Worm (Caenorhabditis elegans) whole organism, L2 larva: ENCODE data around the gene dhs-11.

Experiments
- C34F6.9 ChIP-seq: fragments of 150-350 bp; optimal IDR thresholded peaks from 2 replicates; lab custom pipeline; 2014; ENCODE audit warnings: missing biosample characterization, missing genetic modification characterization
- R02D3.7 ChIP-seq: fragments of 150-350 bp; optimal IDR thresholded peaks from 2 replicates; lab custom pipeline; 2014; ENCODE audit warnings: missing biosample characterization, missing genetic modification characterization
- Y55F3AM.14 ChIP-seq: fragments of 200-800 bp; sonication (Bioruptor generic); optimal IDR thresholded peaks from 2 replicates; lab custom pipeline; 2018; ENCODE audit warnings: mild to moderate bottlenecking, missing genetic modification characterization, missing compliant biosample characterization
- ZK546.5 ChIP-seq: sonication (generic microtip); optimal IDR thresholded peaks from 2 replicates; lab custom pipeline; 2017; ENCODE audit warnings: missing biosample characterization, missing genetic modification characterization
- alr-1 ChIP-seq: fragments of 150-350 bp; optimal IDR thresholded peaks from 2 replicates; lab custom pipeline; 2014; ENCODE audit warnings: missing biosample characterization, missing genetic modification characterization
- aly-2 ChIP-seq: fragments of 150-350 bp; optimal IDR thresholded peaks from 2 replicates; lab custom pipeline; 2014; ENCODE audit warnings: missing biosample characterization, missing genetic modification characterization
- ama-1 ChIP-seq: fragments of 150-350 bp; optimal IDR thresholded peaks from 2 replicates; lab custom pipeline; 2018; ENCODE audit warnings: inconsistent platforms
- blmp-1 ChIP-seq: sonication (generic microtip); optimal IDR thresholded peaks from 2 replicates; lab custom pipeline; 2017; ENCODE audit warnings: missing genetic modification characterization, mild to moderate bottlenecking, missing compliant biosample characterization, antibody characterized with exemption, moderate library complexity; ENCODE audit not compliant: insufficient read depth
- ceh-16 ChIP-seq: fragments of 150-350 bp; optimal IDR thresholded peaks from 2 replicates; lab custom pipeline; 2014; ENCODE audit warnings: missing biosample characterization, missing genetic modification characterization
- ceh-82 ChIP-seq: fragments of 150-350 bp; optimal IDR thresholded peaks from 2 replicates; lab custom pipeline; 2014; ENCODE audit warnings: missing biosample characterization, missing genetic modification characterization
- crh-2 ChIP-seq: sonication (generic microtip); optimal IDR thresholded peaks from 2 replicates; lab custom pipeline; 2017; ENCODE audit warnings: missing biosample characterization, missing genetic modification characterization
- dmd-4 ChIP-seq: sonication (generic microtip); optimal IDR thresholded peaks from 2 replicates; lab custom pipeline; 2017; ENCODE audit warnings: missing biosample characterization, missing genetic modification characterization
- egl-27 ChIP-seq: sonication (generic microtip); optimal IDR thresholded peaks from 3 replicates; lab custom pipeline; 2017; ENCODE audit warnings: missing biosample characterization, missing genetic modification reagents, missing genetic modification characterization
- elt-1 ChIP-seq: fragments of 150-350 bp; optimal IDR thresholded peaks from 2 replicates; lab custom pipeline; 2014; ENCODE audit warnings: missing biosample characterization, missing genetic modification characterization
- elt-3 ChIP-seq: sonication (generic microtip); optimal IDR thresholded peaks from 2 replicates; lab custom pipeline; 2017; ENCODE audit warnings: missing biosample characterization, missing genetic modification characterization
- fos-1 ChIP-seq: fragments of 150-350 bp; optimal IDR thresholded peaks from 2 replicates; lab custom pipeline; 2014; ENCODE audit warnings: missing biosample characterization, missing genetic modification characterization
- gmeb-1 ChIP-seq: fragments of 150-350 bp; optimal IDR thresholded peaks from 2 replicates; lab custom pipeline; 2014; ENCODE audit warnings: missing biosample characterization, missing genetic modification characterization
- lin-13 ChIP-seq: fragments of 150-350 bp; optimal IDR thresholded peaks from 2 replicates; lab custom pipeline; 2014; ENCODE audit warnings: missing biosample characterization, missing genetic modification reagents, missing genetic modification characterization
- lin-39 ChIP-seq: fragments of 150-350 bp; optimal IDR thresholded peaks from 2 replicates; lab custom pipeline; 2014; ENCODE audit warnings: missing biosample characterization, missing genetic modification reagents, missing genetic modification characterization
- lsy-2 ChIP-seq, 2 experiments: fragments of 150-350 bp in 1 of 2; sonication (generic microtip) in 1 of 2; optimal IDR thresholded peaks; 2 replicates each; lab custom pipeline; 2014 to 2017; ENCODE audit warnings: missing biosample characterization in 2 of 2, missing genetic modification characterization in 2 of 2
- mab-5 ChIP-seq: fragments of 150-350 bp; optimal IDR thresholded peaks from 2 replicates; lab custom pipeline; 2014; ENCODE audit warnings: missing biosample characterization, missing genetic modification characterization
- mbf-1 ChIP-seq: sonication (generic microtip); optimal IDR thresholded peaks from 2 replicates; lab custom pipeline; 2017; ENCODE audit warnings: missing biosample characterization, missing genetic modification characterization
- mdl-1 ChIP-seq, 2 experiments: fragments of 150-350 bp in 1 of 2; sonication (generic microtip) in 1 of 2; optimal IDR thresholded peaks; 2 replicates each; lab custom pipeline; 2017; ENCODE audit warnings: missing biosample characterization in 2 of 2, missing genetic modification characterization in 2 of 2
- nhr-10 ChIP-seq: sonication (generic microtip); optimal IDR thresholded peaks from 2 replicates; lab custom pipeline; 2017; ENCODE audit warnings: missing biosample characterization, missing genetic modification characterization
- nhr-11 ChIP-seq: fragments of 150-350 bp; optimal IDR thresholded peaks from 2 replicates; lab custom pipeline; 2014; ENCODE audit warnings: missing biosample characterization, missing genetic modification characterization
- nhr-12 ChIP-seq: fragments of 150-350 bp; optimal IDR thresholded peaks from 2 replicates; lab custom pipeline; 2014; ENCODE audit warnings: missing biosample characterization, missing genetic modification characterization
- nhr-129 ChIP-seq: fragments of 150-350 bp; optimal IDR thresholded peaks from 2 replicates; lab custom pipeline; 2014; ENCODE audit warnings: missing biosample characterization, missing genetic modification characterization
- nhr-23 ChIP-seq: fragments of 150-350 bp; optimal IDR thresholded peaks from 2 replicates; lab custom pipeline; 2014; ENCODE audit warnings: missing biosample characterization, missing genetic modification reagents, missing genetic modification characterization
- nhr-25 ChIP-seq: fragments of 150-350 bp; sonication (generic microtip); optimal IDR thresholded peaks from 3 replicates; lab custom pipeline; 2014; ENCODE audit warnings: missing biosample characterization, missing genetic modification characterization
- nhr-6 ChIP-seq: fragments of 150-350 bp; optimal IDR thresholded peaks from 2 replicates; lab custom pipeline; 2014; ENCODE audit warnings: missing biosample characterization, missing genetic modification characterization
- nhr-77 ChIP-seq: fragments of 150-350 bp; optimal IDR thresholded peaks from 2 replicates; lab custom pipeline; 2014; ENCODE audit warnings: missing biosample characterization, missing genetic modification characterization
- sem-4 ChIP-seq: fragments of 150-350 bp; optimal IDR thresholded peaks from 2 replicates; lab custom pipeline; 2014; ENCODE audit warnings: missing biosample characterization, missing genetic modification reagents, missing genetic modification characterization
- skn-1 ChIP-seq: sonication (generic microtip); optimal IDR thresholded peaks from 2 replicates; lab custom pipeline; 2017; ENCODE audit warnings: missing biosample characterization, missing genetic modification characterization
- sma-3 ChIP-seq: sonication (generic microtip); optimal IDR thresholded peaks from 2 replicates; lab custom pipeline; 2016; ENCODE audit warnings: missing genetic modification reagents, missing genetic modification characterization, missing compliant biosample characterization
- sma-9 ChIP-seq, 2 experiments: fragments of 150-350 bp in 1 of 2; sonication (generic microtip) in 1 of 2; optimal IDR thresholded peaks; 2 replicates each; lab custom pipeline; 2014 to 2016; ENCODE audit warnings: missing genetic modification characterization in 2 of 2, mild to moderate bottlenecking in 1 of 2, missing biosample characterization in 1 of 2, missing compliant biosample characterization in 1 of 2, missing genetic modification reagents in 1 of 2, moderate library complexity in 1 of 2
- snpc-4 ChIP-seq: fragments of 150-350 bp; optimal IDR thresholded peaks from 2 replicates; lab custom pipeline; 2014; ENCODE audit warnings: missing biosample characterization, missing genetic modification characterization
- unc-55 ChIP-seq: fragments of 150-350 bp; sonication (generic microtip); optimal IDR thresholded peaks from 3 replicates; lab custom pipeline; 2014; ENCODE audit warnings: missing biosample characterization, missing genetic modification reagents, missing genetic modification characterization
- zag-1 ChIP-seq: fragments of 150-350 bp; optimal IDR thresholded peaks from 2 replicates; lab custom pipeline; 2014; ENCODE audit warnings: missing biosample characterization, missing genetic modification characterization
- ztf-1 ChIP-seq: fragments of 200-800 bp; sonication (Bioruptor generic); conservative IDR thresholded peaks from 2 replicates; pipeline ENCODE4 v1.3.6; 2022; ENCODE audit warnings: missing genetic modification characterization, missing compliant biosample characterization
- ztf-11 ChIP-seq: sonication (generic microtip); optimal IDR thresholded peaks from 2 replicates; lab custom pipeline; 2017; ENCODE audit warnings: missing biosample characterization, missing genetic modification characterization
- ztf-4 ChIP-seq: fragments of 150-350 bp; optimal IDR thresholded peaks from 2 replicates; lab custom pipeline; 2014; ENCODE audit warnings: missing biosample characterization, missing genetic modification characterization

The dhs-11 gene

ce11 chrIII:10656069-10656468 lies 13.4 kb upstream of the dhs-11 start:
- TF ChIP-seq fos-1 (tag; lab: Kevin White, UChicago) (no peak), lin-39 (tag; lab: Kevin White, UChicago) (no peak), alr-1 (tag; lab: Kevin White, UChicago) (no peak), skn-1 (tag; lab: Kevin White, UChicago) (no peak), nhr-11 (tag; lab: Kevin White, UChicago) (no peak), nhr-25 (tag; lab: Kevin White, UChicago) (no peak)

DNA sequence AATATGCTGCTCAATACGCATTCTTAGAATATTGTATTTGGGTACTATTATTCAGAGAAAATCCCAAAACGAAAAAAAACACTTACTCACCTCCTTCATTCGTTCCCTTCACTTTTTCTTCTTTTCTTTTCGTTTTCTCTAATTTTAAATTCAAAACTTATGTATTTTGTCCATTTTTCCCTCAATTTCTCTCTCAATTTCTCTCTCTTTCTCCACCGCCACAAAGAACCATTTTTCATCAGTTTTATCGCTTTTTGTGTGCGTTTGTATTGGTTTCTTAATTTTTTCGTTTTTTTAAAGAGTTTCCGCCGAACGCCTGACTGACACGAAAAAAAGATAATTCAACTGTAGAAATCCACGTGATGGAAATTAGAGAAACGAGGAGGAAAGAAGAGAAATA lies 12.1 kb upstream of the dhs-11 start, which contains the start of gene cnt-2:
Gene cnt-2, plus strand, starts transcription at position 301 of the 400 bp plus-strand sequence.
- no peak for TF ChIP-seq unc-55
- no peak for TF ChIP-seq mab-5 (tag; lab: Kevin White, UChicago)
- TF ChIP-seq snpc-4: no peak
- no peak for TF ChIP-seq skn-1 (tag; lab: Kevin White, UChicago)
- TF ChIP-seq ceh-16 (tag; lab: Kevin White, UChicago): no peak
- TF ChIP-seq nhr-77 (tag; lab: Kevin White, UChicago): no peak
- TF ChIP-seq ztf-1 (GFP tag; lab: Robert Waterston, UW): no peak
- TF ChIP-seq lsy-2 (tag; optimal IDR thresholded peaks at IDR 0.05; lab: Kevin White, UChicago): no peak
- TF ChIP-seq nhr-23 (tag; lab: Kevin White, UChicago): no peak
- TF ChIP-seq ztf-11 (tag; lab: Kevin White, UChicago): no peak
- no peak for TF ChIP-seq nhr-11 (tag; lab: Kevin White, UChicago)
- TF ChIP-seq sma-3 (GFP tag; lab: Kevin White, UChicago): no peak
- no peak for TF ChIP-seq egl-27 (tag; lab: Kevin White, UChicago)
- TF ChIP-seq, all 48 proteins: peak for 0

DNA sequence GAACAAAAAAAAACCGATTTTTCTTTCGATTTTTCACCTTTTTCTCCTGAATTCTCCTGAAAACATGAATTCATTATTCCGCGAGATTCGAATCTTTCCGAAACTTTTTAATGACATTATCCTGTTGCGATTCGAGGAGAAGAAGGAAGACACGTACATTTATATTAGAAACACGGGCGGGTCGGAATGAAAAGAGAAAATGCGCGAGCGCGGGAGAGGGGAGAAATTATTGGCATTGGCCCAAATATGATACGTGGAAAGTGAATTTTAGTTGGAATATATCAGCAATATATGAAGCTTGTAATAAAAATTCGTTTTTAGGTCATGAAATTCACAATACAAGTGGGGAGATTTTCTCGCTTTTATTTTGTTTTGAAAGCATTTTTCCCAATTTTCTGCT lies 10.8 kb upstream of the dhs-11 start:
- TF ChIP-seq nhr-25 (tag; lab: Kevin White, UChicago) (no peak), gmeb-1 (tag; lab: Kevin White, UChicago) (no peak), mab-5 (tag; lab: Kevin White, UChicago) (no peak), aly-2 (tag; lab: Kevin White, UChicago) (no peak), nhr-11 (tag; lab: Kevin White, UChicago) (no peak), nhr-12 (tag; lab: Kevin White, UChicago) (no peak), lsy-2 (tag; optimal IDR thresholded peaks at IDR 0.05; lab: Kevin White, UChicago) (no peak), lin-13 (GFP tag; lab: Kevin White, UChicago) (no peak), ztf-11 (tag; lab: Kevin White, UChicago) (no peak), ceh-82 (tag; lab: Kevin White, UChicago) (no peak), ama-1 (lab: Kevin White, UChicago) (no peak), unc-55 (no peak), Y55F3AM.14 (GFP tag; lab: Kevin White, UChicago) (no peak), sma-9 (GFP tag; optimal IDR thresholded peaks at IDR 0.05; lab: Kevin White, UChicago) (no peak), sma-9 (tag; optimal IDR thresholded peaks at IDR 0.05; lab: Kevin White, UChicago) (no peak)

- TF ChIP-seq elt-1 (tag; lab: Kevin White, UChicago) (no peak), R02D3.7 (no peak), snpc-4 (no peak), lin-39 (tag; lab: Kevin White, UChicago) (no peak), lsy-2 (tag; optimal IDR thresholded peaks at IDR 0.05; lab: Kevin White, UChicago) (no peak), elt-3 (tag; lab: Kevin White, UChicago) (no peak), sem-4 (tag; lab: Kevin White, UChicago) (no peak), mbf-1 (no peak), gmeb-1 (tag; lab: Kevin White, UChicago) (no peak), ZK546.5 (tag; lab: Kevin White, UChicago) (no peak)
These were observed 10.2 kb upstream of the dhs-11 start for ce11 chrIII:10652833-10653232.

DNA sequence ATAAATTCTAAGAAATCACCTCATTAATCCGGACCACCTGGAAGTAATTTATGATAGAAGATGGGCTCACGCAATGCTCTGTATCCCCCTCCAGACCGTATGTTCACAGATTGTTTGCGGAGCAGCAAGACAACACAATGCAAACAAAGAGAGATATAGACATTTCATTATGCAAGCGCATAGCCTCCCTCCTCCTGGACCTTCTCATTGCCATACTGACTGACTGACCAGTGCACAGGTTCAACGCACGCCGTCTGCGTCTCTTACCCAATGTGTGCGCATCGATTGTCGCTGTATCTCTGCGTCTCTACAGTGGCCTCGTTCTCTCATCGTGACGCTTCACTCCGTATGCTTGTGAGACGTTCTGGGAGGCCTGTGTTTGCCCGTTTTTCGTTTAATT lies 9.0 kb upstream of the dhs-11 start:
- peak in 1 of 2 experiments; percentile 24 for TF ChIP-seq mdl-1 (tag; optimal IDR thresholded peaks at IDR 0.05; lab: Kevin White, UChicago)
- no peak for TF ChIP-seq ztf-4 (tag; lab: Kevin White, UChicago)
- TF ChIP-seq mbf-1: no peak
- no peak for TF ChIP-seq ZK546.5 (tag; lab: Kevin White, UChicago)
- peak; percentile 20 for TF ChIP-seq mab-5 (tag; lab: Kevin White, UChicago)
- TF ChIP-seq nhr-10 (tag; lab: Kevin White, UChicago): no peak
- TF ChIP-seq dmd-4 (tag; lab: Kevin White, UChicago): no peak
- peak; percentile 20 for TF ChIP-seq zag-1 (tag; lab: Kevin White, UChicago)
- TF ChIP-seq lin-39 (tag; lab: Kevin White, UChicago): no peak
- TF ChIP-seq nhr-129: peak; percentile 46
- TF ChIP-seq ceh-16 (tag; lab: Kevin White, UChicago): no peak
- peak; percentile 38 to 61 for TF ChIP-seq lsy-2 (tag; optimal IDR thresholded peaks at IDR 0.05; lab: Kevin White, UChicago)
- TF ChIP-seq nhr-6 (tag; lab: Kevin White, UChicago): no peak
- peak; percentile 18 for TF ChIP-seq fos-1 (tag; lab: Kevin White, UChicago)
- TF ChIP-seq crh-2 (tag; lab: Kevin White, UChicago): peak; percentile 20
- peak; percentile 5 for TF ChIP-seq egl-27 (tag; lab: Kevin White, UChicago)
- TF ChIP-seq skn-1 (tag; lab: Kevin White, UChicago): no peak
- no peak for TF ChIP-seq gmeb-1 (tag; lab: Kevin White, UChicago)
- TF ChIP-seq unc-55: peak; percentile 62
- peak; percentile 53 for TF ChIP-seq C34F6.9 (tag; lab: Kevin White, UChicago)
- TF ChIP-seq nhr-25 (tag; lab: Kevin White, UChicago): peak; percentile 6
- no peak for TF ChIP-seq ztf-11 (tag; lab: Kevin White, UChicago)
- TF ChIP-seq ztf-1 (GFP tag; lab: Robert Waterston, UW): no peak
- no peak for TF ChIP-seq ceh-82 (tag; lab: Kevin White, UChicago)
- TF ChIP-seq nhr-77 (tag; lab: Kevin White, UChicago): no peak
- TF ChIP-seq aly-2 (tag; lab: Kevin White, UChicago): no peak
- TF ChIP-seq blmp-1 (tag; lab: Kevin White, UChicago): no peak
